Worm (Caenorhabditis elegans): ENCODE measurements around the gene T16G12.4.
"Not testable (repeated sequence)": the region's sequence is repeated elsewhere in the genome, so short reads cannot be mapped to it uniquely, and the experiment has no call there.

DNA sequence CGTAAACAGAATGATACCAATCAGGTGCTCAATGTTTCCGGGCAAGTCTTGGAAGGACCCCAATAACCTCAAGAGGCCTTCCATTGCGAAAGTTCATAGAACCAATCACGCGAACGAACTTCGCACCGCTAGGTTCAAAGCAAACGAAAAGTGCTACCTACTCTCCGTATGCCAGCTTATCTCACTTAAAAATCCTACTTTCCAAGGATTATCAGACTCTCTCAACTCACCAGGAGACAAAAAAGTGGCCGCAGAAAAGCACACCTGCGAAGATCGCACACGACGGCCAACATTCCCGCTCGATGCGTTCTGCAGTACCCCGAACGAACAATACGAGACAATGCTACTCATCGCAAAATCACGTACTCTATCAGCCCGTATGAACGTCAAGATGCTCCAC, 4.3 kb upstream of the T16G12.4 start, which contains the start of gene T16G12.12:
- not testable (repeated sequence) for TF ChIP-seq ztf-11 (tag; optimal IDR thresholded peaks at IDR 0.05); cnd-1 (tag; optimal IDR thresholded peaks at IDR 0.05); ceh-43 (GFP tag; optimal IDR thresholded peaks at IDR 0.05); snpc-4 (tag; optimal IDR thresholded peaks at IDR 0.05); lin-13 (tag; optimal IDR thresholded peaks at IDR 0.05); nhr-12 (tag; optimal IDR thresholded peaks at IDR 0.05); unc-62 (GFP tag; optimal IDR thresholded peaks at IDR 0.05); lsy-2 (tag; optimal IDR thresholded peaks at IDR 0.05); sem-2 (GFP tag; optimal IDR thresholded peaks at IDR 0.05); unc-39 (tag; optimal IDR thresholded peaks at IDR 0.05)
